Worm (Caenorhabditis elegans): ENCODE data around the gene nhr-180.

The nhr-180 gene

ce11 chrV:634855-635254 lies 32.5 kb downstream of the nhr-180 start, which contains the start of gene F48G7.10:
Gene F48G7.10, minus strand, starts transcription at chrV:634955.
- no peak for TF ChIP-seq mes-2 (tag; optimal IDR thresholded peaks at IDR 0.05; ENCODE audit: poor library complexity, severe bottlenecking)
- no peak for TF ChIP-seq tra-1 (GFP tag; IDR thresholded peaks at IDR 0.05)
- no peak for TF ChIP-seq vab-7 (GFP tag; IDR thresholded peaks at IDR 0.05)
- TF ChIP-seq skn-1 (tag; optimal IDR thresholded peaks at IDR 0.05) = no peak
- TF ChIP-seq snpc-1.2 (GFP tag; IDR thresholded peaks at IDR 0.05) = no peak
- TF ChIP-seq F10B5.3 (tag; optimal IDR thresholded peaks at IDR 0.05) = no peak
- no peak for TF ChIP-seq lin-13 (GFP tag; optimal IDR thresholded peaks at IDR 0.05)
- TF ChIP-seq cey-2 (tag; optimal IDR thresholded peaks at IDR 0.05; ENCODE audit: borderline replicate concordance, insufficient read depth) = no peak
- no peak for TF ChIP-seq daf-16 (GFP tag; optimal IDR thresholded peaks at IDR 0.05)
- TF ChIP-seq daf-16 (tag; optimal IDR thresholded peaks at IDR 0.05) = no peak
- no peak for TF ChIP-seq mxl-3 (GFP tag; optimal IDR thresholded peaks at IDR 0.05)
- TF ChIP-seq ztf-7 (tag; optimal IDR thresholded peaks at IDR 0.05) = no peak
- TF ChIP-seq madf-5 (GFP tag; IDR thresholded peaks at IDR 0.05) = no peak
- no peak for TF ChIP-seq F26F4.8 (GFP tag; conservative IDR thresholded peaks at IDR 0.05)
- TF ChIP-seq saeg-2 (GFP tag; IDR thresholded peaks at IDR 0.05) = no peak
- TF ChIP-seq mdl-1 (tag; optimal IDR thresholded peaks at IDR 0.05) = no peak
- no peak for TF ChIP-seq nhr-237 (tag; optimal IDR thresholded peaks at IDR 0.05)
- TF ChIP-seq egl-27 (tag; optimal IDR thresholded peaks at IDR 0.05) = no peak

ce11 chrV:631832-632231 lies 35.5 kb downstream of the nhr-180 start:
- TF ChIP-seq hlh-11 (tag; optimal IDR thresholded peaks at IDR 0.05) (no peak), nhr-77 (tag; optimal IDR thresholded peaks at IDR 0.05) (no peak), mes-2 (tag; optimal IDR thresholded peaks at IDR 0.05; ENCODE audit: poor library complexity, severe bottlenecking) (peak; percentile 27), ceh-82 (tag; optimal IDR thresholded peaks at IDR 0.05) (no peak), dve-1 (tag; optimal IDR thresholded peaks at IDR 0.05; ENCODE audit: insufficient read depth) (peak; percentile 38), pqm-1 (tag; optimal IDR thresholded peaks at IDR 0.05) (no peak), dmd-6 (GFP tag; IDR thresholded peaks at IDR 0.05) (0 out of 2 replicates have a peak, but pooled peaks have one; percentile 18), unc-130 (GFP tag; optimal IDR thresholded peaks at IDR 0.05) (no peak), hlh-30 (tag; optimal IDR thresholded peaks at IDR 0.05; ENCODE audit: insufficient read depth) (peak; percentile 10), nhr-28 (tag; optimal IDR thresholded peaks at IDR 0.05) (peak; percentile 48)

DNA sequence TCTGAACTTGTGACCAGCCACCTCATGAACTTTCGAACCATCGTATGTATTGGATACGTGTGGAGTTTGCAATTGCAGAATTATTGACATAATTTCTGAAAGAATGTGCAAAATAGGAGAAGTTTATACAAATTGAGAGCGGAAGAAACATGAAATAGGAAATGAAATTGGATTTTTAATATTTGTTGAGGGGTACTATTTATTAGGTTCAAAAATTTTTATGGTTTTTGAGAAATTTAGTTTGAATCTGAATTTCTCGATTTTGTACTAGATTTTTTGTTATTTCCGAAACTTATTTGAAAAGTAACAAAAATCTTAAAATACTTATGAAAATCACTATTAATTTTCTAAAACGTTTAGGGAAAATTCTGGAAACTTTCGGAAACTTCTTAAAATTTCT lies 38.8 kb downstream of the nhr-180 start, which contains the start of gene F48G7.9:
Gene F48G7.9, minus strand, starts transcription at position 101 of the 400 bp plus-strand sequence.
- TF ChIP-seq set-16 (GFP tag; IDR thresholded peaks at IDR 0.05) (no peak), dmd-9 (GFP tag; IDR thresholded peaks at IDR 0.05) (no peak), daf-16 (GFP tag; optimal IDR thresholded peaks at IDR 0.05) (no peak), daf-16 (tag; optimal IDR thresholded peaks at IDR 0.05) (no peak), nhr-28 (tag; optimal IDR thresholded peaks at IDR 0.05) (no peak), T26A8.4 (GFP tag; IDR thresholded peaks at IDR 0.05) (no peak)

- TF ChIP-seq daf-8 (GFP tag; IDR thresholded peaks at IDR 0.05) = no peak
These were observed 39.7 kb downstream of the nhr-180 start, which contains the start of gene F48G7.8 for ce11 chrV:627585-627984. Gene F48G7.8, minus strand, starts transcription at chrV:627685.

ce11 chrV:626321-626720 lies 41.0 kb downstream of the nhr-180 start, which contains the start of gene F48G7.7:
Gene F48G7.7, minus strand, starts transcription at chrV:626421.
- TF ChIP-seq T20F7.1 (GFP tag; optimal IDR thresholded peaks at IDR 0.05) = no peak
- no peak for TF ChIP-seq F49E8.2 (tag; optimal IDR thresholded peaks at IDR 0.05; ENCODE audit: borderline replicate concordance)
- no peak for TF ChIP-seq nhr-77 (tag; optimal IDR thresholded peaks at IDR 0.05)
- no peak for TF ChIP-seq tag-97 (GFP tag; IDR thresholded peaks at IDR 0.05)
- TF ChIP-seq lin-1 (GFP tag; IDR thresholded peaks at IDR 0.05) = no peak
- peak in 1 of 2 experiments; percentile 29 for TF ChIP-seq unc-62 (GFP tag; optimal IDR thresholded peaks at IDR 0.05 in 1 of 2)
- TF ChIP-seq unc-62 (tag; optimal IDR thresholded peaks at IDR 0.05) = no peak
- no peak for TF ChIP-seq mep-1 (tag; optimal IDR thresholded peaks at IDR 0.05)
- no peak for TF ChIP-seq daf-8 (GFP tag; IDR thresholded peaks at IDR 0.05)
- no peak for TF ChIP-seq daf-16 (GFP tag; optimal IDR thresholded peaks at IDR 0.05)
- peak; percentile 10 for TF ChIP-seq daf-16 (tag; optimal IDR thresholded peaks at IDR 0.05)
- TF ChIP-seq zfp-3 (GFP tag; conservative IDR thresholded peaks at IDR 0.05) = no peak
- no peak for TF ChIP-seq nhr-10 (tag; optimal IDR thresholded peaks at IDR 0.05)
- TF ChIP-seq nhr-6 (tag; optimal IDR thresholded peaks at IDR 0.05) = no peak
- no peak for TF ChIP-seq spr-1 (tag; optimal IDR thresholded peaks at IDR 0.05)
